Worm (Caenorhabditis elegans): ENCODE results near the gene ctsa-3.1.
A peak's percentile ranks its signal among the peaks of the same experiment; 100 is the strongest.

The ctsa-3.1 gene

ce11 chrII:7230684-7231083, 2.0 kb upstream of the ctsa-3.1 start:
- TF ChIP-seq cebp-2 (GFP tag; IDR thresholded peaks at IDR 0.05) (no peak), egrh-3 (GFP tag; IDR thresholded peaks at IDR 0.05) (no peak), F22D6.2 (tag; optimal IDR thresholded peaks at IDR 0.05) (no peak), mel-28 (tag; optimal IDR thresholded peaks at IDR 0.05; ENCODE audit: borderline replicate concordance) (no peak), rcor-1 (GFP tag; IDR thresholded peaks at IDR 0.05) (no peak), ceh-91 (GFP tag; IDR thresholded peaks at IDR 0.05) (no peak)

DNA sequence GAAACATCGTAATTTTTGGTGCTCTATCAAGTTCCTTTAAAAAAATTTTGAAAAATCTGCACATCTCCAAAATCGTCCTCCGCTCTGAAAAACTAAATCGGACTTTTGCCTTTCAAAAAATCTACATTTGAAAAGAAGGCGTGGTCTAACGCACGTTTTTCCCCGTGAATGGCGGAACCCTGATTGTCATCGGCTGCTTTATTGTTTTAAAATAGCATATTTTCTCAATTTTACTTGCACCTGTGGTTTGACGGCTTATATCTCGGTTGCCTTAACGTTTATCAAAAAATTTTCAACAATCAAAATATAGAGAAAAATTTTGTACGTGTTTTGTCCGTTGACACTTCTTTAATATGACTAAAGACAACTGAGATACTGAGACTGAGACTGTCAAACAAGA, 702 bp upstream of the ctsa-3.1 start:
- TF ChIP-seq hmg-1.2 (GFP tag; IDR thresholded peaks at IDR 0.05) (peak; percentile 76), Y53F4B.3 (GFP tag; IDR thresholded peaks at IDR 0.05) (no peak), D2030.7 (GFP tag; IDR thresholded peaks at IDR 0.05) (0 out of 2 replicates have a peak, but pooled peaks have one; percentile 21), rpc-1 (optimal IDR thresholded peaks at IDR 0.05) (no peak), rpc-1 (tag; optimal IDR thresholded peaks at IDR 0.05) (peak; percentile 25), tbp1 (GFP tag; optimal IDR thresholded peaks at IDR 0.05) (peak; percentile 68), snpc-4 (GFP tag; optimal IDR thresholded peaks at IDR 0.05) (peak; percentile 81), snpc-4 (tag; optimal IDR thresholded peaks at IDR 0.05) (peak; percentile 90 to 93 (median 91)), him-1 (tag; optimal IDR thresholded peaks at IDR 0.05) (peak; percentile 35), B0019.2 (GFP tag; conservative IDR thresholded peaks at IDR 0.05) (no peak), akir-1 (GFP tag; optimal IDR thresholded peaks at IDR 0.05) (no peak), snpc-3.4 (tag; optimal IDR thresholded peaks at IDR 0.05) (peak; percentile 15), F33H1.4 (GFP tag; IDR thresholded peaks at IDR 0.05) (no peak), snpc-1.1 (tag; optimal IDR thresholded peaks at IDR 0.05; ENCODE audit: insufficient read depth) (peak; percentile 89), die-1 (tag; optimal IDR thresholded peaks at IDR 0.05) (no peak)

DNA sequence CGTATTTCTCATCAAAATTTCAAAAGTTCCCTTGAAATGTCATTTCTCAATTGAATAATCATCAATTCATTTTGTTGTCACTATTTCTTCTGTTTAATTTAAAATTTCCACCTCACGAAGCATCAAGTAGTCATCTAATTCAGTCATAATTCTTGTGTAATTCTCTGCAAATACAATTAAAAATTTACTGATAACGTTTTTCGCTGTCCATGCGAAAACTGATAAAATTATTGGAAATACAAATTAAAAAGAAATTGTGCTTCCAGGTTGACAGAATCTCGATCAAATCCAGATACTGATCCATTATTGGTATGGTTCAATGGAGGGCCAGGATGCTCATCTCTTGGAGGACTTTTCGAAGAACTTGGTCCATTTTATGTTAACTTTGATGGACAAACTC, 621 bp downstream of the ctsa-3.1 start:
- no peak for TF ChIP-seq Y56A3A.18 (GFP tag; IDR thresholded peaks at IDR 0.05)
- TF ChIP-seq athp-1 (tag; optimal IDR thresholded peaks at IDR 0.05) = no peak
- TF ChIP-seq F23B12.7 (tag; optimal IDR thresholded peaks at IDR 0.05; ENCODE audit: insufficient read depth) = no peak
- TF ChIP-seq nhr-80 (tag; optimal IDR thresholded peaks at IDR 0.05) = peak; percentile 28

DNA sequence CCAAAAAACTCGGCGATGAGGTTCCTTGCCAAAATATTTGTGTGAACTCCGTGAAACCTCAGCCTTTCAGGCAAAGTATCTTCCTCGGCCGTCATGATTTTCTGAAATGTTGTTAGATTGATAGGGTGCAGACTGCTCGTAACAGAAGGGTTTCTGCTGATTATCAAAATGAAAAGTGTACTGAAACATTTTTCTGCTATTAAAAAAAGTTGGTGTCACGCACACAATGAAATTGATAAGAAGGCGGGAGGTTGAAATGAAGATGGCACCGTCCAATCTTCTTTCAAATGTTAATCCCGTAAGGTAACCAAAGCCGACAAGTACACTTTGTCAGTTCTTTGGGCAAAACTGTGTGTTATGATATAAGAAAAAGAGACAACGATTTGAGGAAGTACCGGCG, 4.3 kb downstream of the ctsa-3.1 start:
- no peak for TF ChIP-seq Y53F4B.3 (GFP tag; IDR thresholded peaks at IDR 0.05)
- TF ChIP-seq Y95B8A.8 (GFP tag; IDR thresholded peaks at IDR 0.05) = no peak
- TF ChIP-seq F57A8.1 (GFP tag; optimal IDR thresholded peaks at IDR 0.05) = no peak
- no peak for TF ChIP-seq lin-35 (GFP tag; optimal IDR thresholded peaks at IDR 0.05)
- peak in 1 of 2 experiments; percentile 40 for TF ChIP-seq let-607 (tag; optimal IDR thresholded peaks at IDR 0.05)
- TF ChIP-seq F37B4.10 (GFP tag; IDR thresholded peaks at IDR 0.05) = 0 out of 2 replicates have a peak, but pooled peaks have one; percentile 64
- TF ChIP-seq fkh-3 (tag; optimal IDR thresholded peaks at IDR 0.05) = no peak
- no peak for TF ChIP-seq hmg-1.2 (GFP tag; IDR thresholded peaks at IDR 0.05)
- TF ChIP-seq tbp1 (GFP tag; optimal IDR thresholded peaks at IDR 0.05) = peak; percentile 2
- no peak for TF ChIP-seq rec-8 (tag; optimal IDR thresholded peaks at IDR 0.05)
- no peak for TF ChIP-seq attf-5 (GFP tag; optimal IDR thresholded peaks at IDR 0.05)
- TF ChIP-seq K11D2.4 (GFP tag; IDR thresholded peaks at IDR 0.05) = no peak
- peak; percentile 83 for TF ChIP-seq nhr-80 (tag; optimal IDR thresholded peaks at IDR 0.05)
- 0 out of 2 replicates have a peak, but pooled peaks have one; percentile 32 for TF ChIP-seq dox-1 (GFP tag; IDR thresholded peaks at IDR 0.05)
- TF ChIP-seq egl-44 (GFP tag; IDR thresholded peaks at IDR 0.05) = no peak
- TF ChIP-seq tbx-9 (tag; optimal IDR thresholded peaks at IDR 0.05; ENCODE audit: borderline replicate concordance) = no peak
